Fruit fly (Drosophila melanogaster) whole organism, wandering third instar larva: ENCODE results near the gene Decay.

Source experiments
- Abd-B ChIP-seq: fragments of >200 bp; optimal IDR thresholded peaks from 2 replicates; lab custom pipeline; 2017; ENCODE audit warnings: missing biosample characterization, missing genetic modification characterization
- CG32264 ChIP-seq: fragments of 200-800 bp; sonication (Bioruptor generic); optimal IDR thresholded peaks from 2 replicates; lab custom pipeline; 2016; ENCODE audit warnings: missing biosample characterization, missing genetic modification characterization
- CG9705 ChIP-seq: fragments of 200-800 bp; sonication (Bioruptor generic); optimal IDR thresholded peaks from 2 replicates; lab custom pipeline; 2018; ENCODE audit warnings: missing biosample characterization, mild to moderate bottlenecking, missing genetic modification characterization
- CrebA ChIP-seq: fragments of 200-800 bp; sonication (Bioruptor generic); optimal IDR thresholded peaks from 2 replicates; lab custom pipeline; 2016; ENCODE audit warnings: missing biosample characterization, mild to moderate bottlenecking, missing genetic modification characterization, borderline replicate concordance
- Dfd ChIP-seq: fragments of >200 bp; optimal IDR thresholded peaks from 2 replicates; lab custom pipeline; 2017; ENCODE audit warnings: missing biosample characterization, missing genetic modification characterization
- HLH106 ChIP-seq: fragments of 200-800 bp; optimal IDR thresholded peaks from 3 replicates; lab custom pipeline; 2019; ENCODE audit warnings: missing biosample characterization, mild to moderate bottlenecking, missing genetic modification characterization, moderate library complexity
- Hnf4 ChIP-seq: fragments of 200-800 bp; sonication (Bioruptor generic); optimal IDR thresholded peaks from 2 replicates; lab custom pipeline; 2016; ENCODE audit warnings: missing biosample characterization, mild to moderate bottlenecking, missing genetic modification characterization
- Hr78 ChIP-seq: fragments of >200 bp; optimal IDR thresholded peaks from 2 replicates; lab custom pipeline; 2017; ENCODE audit warnings: missing biosample characterization, missing genetic modification characterization
- Hr83 ChIP-seq: fragments of 200-300 bp; sonication (Bioruptor generic); optimal IDR thresholded peaks from 2 replicates; lab custom pipeline; 2016; ENCODE audit warnings: missing biosample characterization, mild to moderate bottlenecking, missing genetic modification characterization, moderate library complexity; ENCODE audit not compliant: poor library complexity, severe bottlenecking
- Jra ChIP-seq: sonication (Bioruptor generic); optimal IDR thresholded peaks from 2 replicates; lab custom pipeline; 2016; ENCODE audit warnings: missing biosample characterization, missing genetic modification characterization
- Mio ChIP-seq: sonication (Bioruptor generic); optimal IDR thresholded peaks from 2 replicates; lab custom pipeline; 2016; ENCODE audit warnings: missing biosample characterization, missing genetic modification characterization
- Myc ChIP-seq: fragments of >200 bp; optimal IDR thresholded peaks from 2 replicates; lab custom pipeline; 2017
- N ChIP-seq: fragments of >200 bp; optimal IDR thresholded peaks from 2 replicates; lab custom pipeline; 2018; ENCODE audit warnings: missing biosample characterization, missing external identifiers, missing genetic modification characterization
- OdsH ChIP-seq: fragments of 200-800 bp; sonication (Bioruptor generic); optimal IDR thresholded peaks from 2 replicates; lab custom pipeline; 2016; ENCODE audit warnings: missing biosample characterization, mild to moderate bottlenecking, missing genetic modification characterization
- Rel ChIP-seq, 2 experiments: fragments of 200-800 bp; sonication (Bioruptor generic) in 1 of 2; optimal IDR thresholded peaks; 2 replicates in 1 of 2; 3 replicates in 1 of 2; lab custom pipeline; 2016 to 2019; ENCODE audit warnings: mild to moderate bottlenecking in 2 of 2, missing biosample characterization in 2 of 2, missing genetic modification characterization in 2 of 2, moderate library complexity in 1 of 2
- Sp1 ChIP-seq: fragments of 200-800 bp; sonication (Bioruptor generic); optimal IDR thresholded peaks from 3 replicates; lab custom pipeline; 2019; ENCODE audit warnings: missing biosample characterization, mild to moderate bottlenecking, missing genetic modification characterization, moderate library complexity
- Vsx2 ChIP-seq: fragments of 200-300, 225-300 bp; sonication (Bioruptor generic); optimal IDR thresholded peaks from 2 replicates; lab custom pipeline; 2018; ENCODE audit warnings: missing biosample characterization, missing genetic modification characterization; ENCODE audit not compliant: partially characterized antibody
- br ChIP-seq: fragments of 200-800 bp; sonication (Bioruptor generic); optimal IDR thresholded peaks from 2 replicates; lab custom pipeline; 2016; ENCODE audit warnings: missing biosample characterization, missing genetic modification characterization
- brk ChIP-seq: fragments of 200-800 bp; sonication (Bioruptor generic); optimal IDR thresholded peaks from 2 replicates; lab custom pipeline; 2016; ENCODE audit warnings: missing biosample characterization, mild to moderate bottlenecking, missing genetic modification characterization
- dl ChIP-seq, 2 experiments: fragments of 175-275, 200-275 bp in 1 of 2; fragments of 200-275 bp in 1 of 2; sonication (Bioruptor generic); optimal IDR thresholded peaks; lab custom pipeline; 2018; ENCODE audit warnings: mild to moderate bottlenecking in 2 of 2, missing biosample characterization in 2 of 2, missing genetic modification characterization in 2 of 2, moderate library complexity in 2 of 2; ENCODE audit not compliant: partially characterized antibody in 2 of 2, insufficient read depth in 1 of 2
- dmrt93B ChIP-seq: fragments of 200-800 bp; sonication (Bioruptor generic); optimal IDR thresholded peaks from 2 replicates; lab custom pipeline; 2018; ENCODE audit warnings: missing biosample characterization, mild to moderate bottlenecking, missing genetic modification characterization
- dsf ChIP-seq: sonication (Bioruptor generic); optimal IDR thresholded peaks from 2 replicates; lab custom pipeline; 2016; ENCODE audit warnings: missing biosample characterization, missing genetic modification characterization, borderline replicate concordance
- foxo ChIP-seq, 2 experiments: fragments of 200-800 bp; sonication (Bioruptor generic); optimal IDR thresholded peaks; 2 replicates in 1 of 2; 3 replicates in 1 of 2; lab custom pipeline; 2016 to 2017; ENCODE audit warnings: missing biosample characterization in 2 of 2, missing genetic modification characterization in 2 of 2
- h ChIP-seq: fragments of 200-800 bp; sonication (Bioruptor generic); optimal IDR thresholded peaks from 3 replicates; lab custom pipeline; 2016; ENCODE audit warnings: missing biosample characterization, mild to moderate bottlenecking, missing genetic modification characterization
- jim ChIP-seq: fragments of 175-275, 200-325 bp; sonication (Bioruptor generic); optimal IDR thresholded peaks from 2 replicates; lab custom pipeline; 2016; ENCODE audit warnings: missing biosample characterization, mild to moderate bottlenecking, missing genetic modification characterization
- lola ChIP-seq: fragments of >200 bp; optimal IDR thresholded peaks from 2 replicates; lab custom pipeline; 2017; ENCODE audit warnings: missing biosample characterization, missing genetic modification characterization
- pan ChIP-seq: fragments of >200 bp; optimal IDR thresholded peaks from 2 replicates; lab custom pipeline; 2017
- psq ChIP-seq: fragments of 200-800 bp; sonication (Bioruptor generic); optimal IDR thresholded peaks from 3 replicates; lab custom pipeline; 2017; ENCODE audit warnings: missing biosample characterization, mild to moderate bottlenecking, missing genetic modification characterization, moderate library complexity
- rgr ChIP-seq: fragments of 200-800 bp; sonication (Bioruptor generic); optimal IDR thresholded peaks from 3 replicates; lab custom pipeline; 2016; ENCODE audit warnings: missing biosample characterization, mild to moderate bottlenecking, missing genetic modification characterization
- sage ChIP-seq: fragments of 200-800 bp; sonication (Bioruptor generic); optimal IDR thresholded peaks from 2 replicates; lab custom pipeline; 2016; ENCODE audit warnings: missing biosample characterization, mild to moderate bottlenecking, missing genetic modification characterization
- sv ChIP-seq: fragments of 200-800 bp; sonication (Bioruptor generic); optimal IDR thresholded peaks from 3 replicates; lab custom pipeline; 2016; ENCODE audit warnings: missing biosample characterization, missing genetic modification characterization
- tai ChIP-seq: sonication (Bioruptor generic); optimal IDR thresholded peaks from 2 replicates; lab custom pipeline; 2016; ENCODE audit warnings: missing biosample characterization, missing genetic modification characterization
- woc ChIP-seq: sonication (Bioruptor generic); optimal IDR thresholded peaks from 2 replicates; lab custom pipeline; 2016; ENCODE audit warnings: missing biosample characterization, mild to moderate bottlenecking, missing genetic modification characterization

The Decay gene

DNA sequence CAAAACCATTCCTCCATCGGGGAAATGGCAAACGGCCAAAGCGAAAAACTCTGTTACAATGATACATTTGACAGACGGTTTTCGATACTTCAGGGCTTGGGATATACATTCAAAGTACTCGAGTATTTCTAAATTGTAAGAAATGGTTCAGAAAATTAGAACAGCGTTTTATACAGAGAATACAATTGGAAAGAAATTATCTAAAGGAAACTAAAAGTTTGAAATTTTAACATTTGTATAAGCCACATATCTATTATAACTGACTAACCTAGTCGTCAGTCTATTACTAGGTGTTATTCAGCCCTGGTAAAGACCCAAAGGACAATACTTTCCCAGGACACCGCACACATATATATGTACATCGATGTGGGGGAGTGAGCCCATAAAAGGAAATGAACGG is 24.4 kb downstream of the Decay start:
- no peak for TF ChIP-seq br (GFP tag; lab: Kevin White, UChicago)
- no peak for TF ChIP-seq Sp1 (GFP tag; lab: Kevin White, UChicago)
- no peak for TF ChIP-seq OdsH (GFP tag; lab: Kevin White, UChicago)
- TF ChIP-seq Dfd (GFP tag; lab: Kevin White, UChicago): no peak
- no peak for TF ChIP-seq Abd-B
- TF ChIP-seq Myc (lab: Kevin White, UChicago): no peak
- no peak for TF ChIP-seq HLH106
- no peak for TF ChIP-seq pan
- TF ChIP-seq sv (GFP tag; lab: Kevin White, UChicago): no peak
- TF ChIP-seq Mio (GFP tag; lab: Kevin White, UChicago): no peak
- no peak for TF ChIP-seq CG9705 (GFP tag; lab: Kevin White, UChicago)
- no peak for TF ChIP-seq foxo (GFP tag; optimal IDR thresholded peaks at IDR 0.05; lab: Kevin White, UChicago)
- no peak for TF ChIP-seq dsf (GFP tag; lab: Kevin White, UChicago)
- TF ChIP-seq Vsx2 (GFP tag; lab: Kevin White, UChicago): no peak
- TF ChIP-seq jim (GFP tag; lab: Kevin White, UChicago): no peak
- no peak for TF ChIP-seq rgr (GFP tag; lab: Kevin White, UChicago)
- no peak for TF ChIP-seq h (GFP tag; lab: Kevin White, UChicago)

DNA sequence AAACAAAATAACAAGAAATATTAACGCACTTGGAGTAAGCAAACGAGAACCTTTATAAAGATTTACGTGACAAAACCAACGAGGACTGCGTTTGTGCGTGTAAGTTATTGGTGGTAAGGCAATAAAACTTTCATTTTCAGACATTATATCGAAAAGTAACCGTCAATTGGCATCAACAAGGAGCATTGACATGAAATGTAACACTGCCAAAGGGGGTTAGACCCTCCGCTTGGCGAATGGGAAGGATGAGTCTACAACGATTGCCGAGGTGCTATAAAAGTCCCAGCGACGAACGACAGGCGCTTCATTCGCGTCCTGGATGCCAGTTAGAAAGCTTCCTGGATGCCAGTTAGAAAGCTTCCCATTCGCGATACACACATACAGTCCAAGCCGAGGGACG is 28.5 kb downstream of the Decay start, which contains the start of gene Gyc89Da:
TSS of gene Gyc89Da (plus strand) at position 301 of the 400 bp plus-strand sequence.
- TF ChIP-seq CrebA (GFP tag; lab: Kevin White, UChicago) (no peak), Abd-B (no peak), pan (no peak), OdsH (GFP tag; lab: Kevin White, UChicago) (no peak), Hnf4 (GFP tag; lab: Kevin White, UChicago) (no peak), brk (GFP tag; lab: Kevin White, UChicago) (no peak), sage (GFP tag; lab: Kevin White, UChicago) (no peak), br (GFP tag; lab: Kevin White, UChicago) (no peak), Hr83 (no peak), Hr78 (no peak), sv (GFP tag; lab: Kevin White, UChicago) (no peak), jim (GFP tag; lab: Kevin White, UChicago) (no peak), Sp1 (GFP tag; lab: Kevin White, UChicago) (no peak), woc (GFP tag; lab: Kevin White, UChicago) (no peak), foxo (GFP tag; optimal IDR thresholded peaks at IDR 0.05; lab: Kevin White, UChicago) (no peak)

DNA sequence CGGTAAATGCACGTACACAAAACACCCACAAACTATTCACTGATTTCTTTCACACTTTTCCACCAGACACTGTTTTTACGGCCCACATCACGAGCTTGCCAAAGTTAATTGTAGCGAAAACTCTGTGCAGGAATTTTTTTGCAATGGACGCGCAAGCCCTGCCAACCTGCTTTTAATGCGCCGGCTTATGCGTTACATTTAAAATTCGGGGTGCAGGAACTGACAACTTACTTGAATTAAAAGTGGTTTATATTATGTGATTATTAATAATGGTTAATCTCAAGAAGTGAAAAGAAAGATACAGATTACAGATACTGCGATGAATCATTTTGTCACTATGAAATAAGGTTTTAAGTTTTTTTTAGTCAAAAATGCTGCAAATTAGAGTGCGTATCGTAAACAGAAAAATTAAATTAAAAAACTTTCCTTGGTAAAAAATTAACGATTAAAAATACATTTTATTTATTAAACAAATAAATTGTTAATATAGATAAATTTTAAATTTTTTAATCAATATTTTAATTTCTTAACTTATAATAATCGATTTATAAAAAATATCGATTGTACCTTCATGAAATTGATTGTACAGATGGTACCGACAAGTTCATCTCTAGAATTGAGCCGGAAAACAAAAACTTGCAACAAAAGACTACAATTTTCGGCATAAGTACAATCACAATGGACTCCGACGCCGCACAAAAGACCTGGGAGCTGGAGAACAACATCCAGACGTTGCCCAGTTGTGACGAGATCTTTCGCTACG is 31.2 kb downstream of the Decay start, which contains the start of the genes CG42232 and CSN5:
TSS of gene CG42232 (minus strand) at position 163 of the 763 bp plus-strand sequence.
TSS of gene CSN5 (plus strand) at position 599 of the 763 bp plus-strand sequence.
- TF ChIP-seq dsf (GFP tag; lab: Kevin White, UChicago) (peak; percentile 23), h (GFP tag; lab: Kevin White, UChicago) (no peak), Jra (no peak), Hr83 (peak; percentile 58), foxo (GFP tag; optimal IDR thresholded peaks at IDR 0.05; lab: Kevin White, UChicago) (no peak), brk (GFP tag; lab: Kevin White, UChicago) (no peak), Rel (GFP tag; optimal IDR thresholded peaks at IDR 0.05; lab: Kevin White, UChicago) (no peak), Rel (tag; optimal IDR thresholded peaks at IDR 0.05; lab: Kevin White, UChicago) (no peak), dl (GFP tag; optimal IDR thresholded peaks at IDR 0.05; lab: Kevin White, UChicago; ENCODE audit: insufficient read depth in 1 of 2, partially characterized antibody in 2 of 2) (no peak), pan (no peak), N (no peak), CG32264 (GFP tag; lab: Kevin White, UChicago) (no peak), psq (GFP tag; lab: Kevin White, UChicago) (peak; percentile 52), tai (GFP tag; lab: Kevin White, UChicago) (no peak), CG9705 (GFP tag; lab: Kevin White, UChicago) (peak; percentile 44)

DNA sequence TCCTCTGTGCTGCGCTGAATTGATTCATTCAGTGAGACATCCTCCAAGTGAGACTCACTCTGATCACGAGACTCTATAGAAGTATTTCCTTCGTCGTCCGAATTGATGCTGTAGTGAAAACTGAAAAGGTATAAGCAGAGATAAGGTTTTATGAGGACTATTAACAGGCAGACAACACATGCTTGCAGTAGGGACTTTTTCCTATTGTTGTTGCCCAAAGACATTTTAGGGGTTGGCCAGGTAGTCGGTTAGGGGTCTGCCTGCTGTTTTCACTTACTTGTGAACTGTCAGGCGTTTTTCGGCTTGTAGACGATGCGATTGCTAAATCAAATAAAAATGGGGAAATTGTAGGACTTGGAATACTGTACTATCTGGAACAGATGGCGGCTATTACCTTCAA is 32.3 kb downstream of the Decay start:
- no peak for TF ChIP-seq h (GFP tag; lab: Kevin White, UChicago)
- TF ChIP-seq Abd-B: no peak
- TF ChIP-seq lola: no peak
- TF ChIP-seq Hr78: no peak
- no peak for TF ChIP-seq Vsx2 (GFP tag; lab: Kevin White, UChicago)
- no peak for TF ChIP-seq woc (GFP tag; lab: Kevin White, UChicago)
- no peak for TF ChIP-seq dmrt93B (GFP tag; lab: Kevin White, UChicago)
- no peak for TF ChIP-seq sage (GFP tag; lab: Kevin White, UChicago)
